Worm (Caenorhabditis elegans): ENCODE results near the gene Y51H7C.7.

DNA sequence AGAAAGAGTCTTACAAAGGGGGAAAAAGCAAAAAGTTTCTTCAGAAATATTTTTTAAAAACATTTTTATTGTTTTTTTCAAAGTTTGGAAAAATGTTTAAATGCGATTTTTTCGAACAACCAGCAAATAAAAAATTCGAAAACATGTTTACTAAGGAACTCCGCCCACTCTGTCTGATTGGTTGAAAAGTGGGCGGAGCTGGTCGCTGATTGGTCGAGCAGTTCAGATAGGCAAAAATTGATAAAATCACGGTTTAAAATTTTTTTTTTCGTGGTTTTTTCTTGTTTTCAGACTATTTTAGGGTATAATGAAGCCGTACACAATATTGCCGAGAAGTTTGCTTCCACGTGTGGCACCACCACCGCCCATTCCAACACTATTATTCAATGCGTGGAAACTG is 30.2 kb upstream of the Y51H7C.7 start:
- no peak for TF ChIP-seq lsy-2 (tag; optimal IDR thresholded peaks at IDR 0.05)
- TF ChIP-seq nhr-237 (tag; optimal IDR thresholded peaks at IDR 0.05), result no peak
- TF ChIP-seq pha-4 (tag; optimal IDR thresholded peaks at IDR 0.05), result no peak
- TF ChIP-seq unc-39 (tag; optimal IDR thresholded peaks at IDR 0.05), result no peak
- TF ChIP-seq elt-3 (tag; optimal IDR thresholded peaks at IDR 0.05), result no peak

Data from whole organism, mixed stage, embryonic.